Fruit fly (Drosophila melanogaster): ENCODE measurements around the gene Est-Q.

dm6 chr3L:21471895-21472294 lies 29.3 kb upstream of the Est-Q start:
- TF ChIP-seq CG6854 (GFP tag; optimal IDR thresholded peaks at IDR 0.05) (no peak), CG7368 (GFP tag; optimal IDR thresholded peaks at IDR 0.05) (no peak), topi (GFP tag; optimal IDR thresholded peaks at IDR 0.05) (no peak), fd85E (GFP tag; optimal IDR thresholded peaks at IDR 0.05) (no peak), esn (GFP tag; optimal IDR thresholded peaks at IDR 0.05) (no peak), Met (GFP tag; optimal IDR thresholded peaks at IDR 0.05) (no peak)
